Worm (Caenorhabditis elegans) whole organism, L1 larva: ENCODE measurements around the gene W08F4.1.

Experiments
- C16A3.4 ChIP-seq: fragments of 150-350 bp; optimal IDR thresholded peaks from 2 replicates; lab custom pipeline; 2014; ENCODE audit warnings: missing biosample characterization, missing genetic modification characterization
- F16B12.6 ChIP-seq: fragments of 150-350 bp; optimal IDR thresholded peaks from 2 replicates; lab custom pipeline; 2014; ENCODE audit warnings: missing biosample characterization, missing genetic modification characterization
- Y116A8C.19 ChIP-seq: sonication (generic microtip); optimal IDR thresholded peaks from 2 replicates; lab custom pipeline; 2016; ENCODE audit warnings: missing compliant biosample characterization, missing genetic modification characterization, borderline replicate concordance
- aly-2 ChIP-seq: fragments of 150-350 bp; optimal IDR thresholded peaks from 2 replicates; lab custom pipeline; 2014; ENCODE audit warnings: missing biosample characterization, missing genetic modification characterization
- ama-1 ChIP-seq: fragments of 150-350 bp; optimal IDR thresholded peaks from 2 replicates; lab custom pipeline; 2014
- blmp-1 ChIP-seq: fragments of 150-350 bp; optimal IDR thresholded peaks from 2 replicates; lab custom pipeline; 2014; ENCODE audit warnings: missing biosample characterization, missing genetic modification characterization
- ceh-63 ChIP-seq: fragments of 200-800 bp; sonication (Bioruptor generic); optimal IDR thresholded peaks from 2 replicates; lab custom pipeline; 2018; ENCODE audit warnings: mild to moderate bottlenecking, missing genetic modification characterization, missing compliant biosample characterization
- ceh-8 ChIP-seq: fragments of 200-800 bp; sonication (Bioruptor generic); optimal IDR thresholded peaks from 2 replicates; lab custom pipeline; 2018; ENCODE audit warnings: mild to moderate bottlenecking, missing genetic modification characterization, moderate library complexity, missing compliant biosample characterization
- ces-1 ChIP-seq: fragments of 150-350 bp; optimal IDR thresholded peaks from 2 replicates; lab custom pipeline; 2014; ENCODE audit warnings: missing biosample characterization, missing genetic modification reagents, missing genetic modification characterization
- dpl-1 ChIP-seq, 3 experiments: fragments of 150-350 bp in 2 of 3; sonication (generic microtip) in 1 of 3; optimal IDR thresholded peaks; 2 replicates each; lab custom pipeline; 2014 to 2017; ENCODE audit warnings: missing biosample characterization in 3 of 3, missing genetic modification characterization in 3 of 3, missing genetic modification reagents in 3 of 3
- dsc-1 ChIP-seq: sonication (generic microtip); optimal IDR thresholded peaks from 2 replicates; lab custom pipeline; 2016; ENCODE audit warnings: mild to moderate bottlenecking, missing genetic modification characterization, missing compliant biosample characterization
- efl-1 ChIP-seq, 4 experiments: fragments of 150-350 bp; optimal IDR thresholded peaks in 3 of 4; peaks in 1 of 4; 1 replicate in 1 of 4; 2 replicates in 3 of 4; lab custom pipeline; 2014; ENCODE audit warnings: missing biosample characterization in 2 of 4, missing genetic modification characterization in 2 of 4, missing genetic modification reagents in 2 of 4
- egl-13 ChIP-seq: sonication (generic microtip); optimal IDR thresholded peaks from 2 replicates; lab custom pipeline; 2016; ENCODE audit warnings: missing genotype, missing genetic modification reagents, missing genetic modification characterization, missing compliant biosample characterization
- egl-27 ChIP-seq, 2 experiments: fragments of 150-350 bp in 1 of 2; sonication (generic microtip); optimal IDR thresholded peaks; 3 replicates each; lab custom pipeline; 2017 to 2018; ENCODE audit warnings: missing biosample characterization in 2 of 2, missing genetic modification characterization in 2 of 2, missing genetic modification reagents in 2 of 2
- elt-2 ChIP-seq: sonication (generic microtip); optimal IDR thresholded peaks from 2 replicates; lab custom pipeline; 2016; ENCODE audit warnings: missing genetic modification characterization, mild to moderate bottlenecking, inconsistent platforms, missing compliant biosample characterization, missing genetic modification reagents
- fkh-10 ChIP-seq: sonication (generic microtip); optimal IDR thresholded peaks from 2 replicates; lab custom pipeline; 2017; ENCODE audit warnings: missing biosample characterization, missing genetic modification reagents, missing genetic modification characterization
- fos-1 ChIP-seq: fragments of 150-350 bp; optimal IDR thresholded peaks from 2 replicates; lab custom pipeline; 2014; ENCODE audit warnings: missing biosample characterization, missing genetic modification characterization
- hlh-4 ChIP-seq: sonication (generic microtip); optimal IDR thresholded peaks from 2 replicates; lab custom pipeline; 2016; ENCODE audit warnings: mild to moderate bottlenecking, missing genetic modification characterization, missing compliant biosample characterization
- irx-1 ChIP-seq: sonication (generic microtip); optimal IDR thresholded peaks from 2 replicates; lab custom pipeline; 2016; ENCODE audit warnings: missing genetic modification characterization, missing compliant biosample characterization
- isw-1 ChIP-seq: fragments of 200-800 bp; sonication (Bioruptor generic); IDR thresholded peaks from 2 replicates; pipeline ENCODE4 v1.3.6; 2022; ENCODE audit warnings: missing genetic modification characterization, missing compliant biosample characterization
- lin-13 ChIP-seq: fragments of 150-350 bp; optimal IDR thresholded peaks from 2 replicates; lab custom pipeline; 2014; ENCODE audit warnings: missing biosample characterization, missing genetic modification reagents, missing genetic modification characterization
- lin-14 ChIP-seq: fragments of 200-800 bp; sonication (Bioruptor generic); optimal IDR thresholded peaks from 2 replicates; lab custom pipeline; 2018; ENCODE audit warnings: mild to moderate bottlenecking, missing genetic modification characterization, moderate library complexity, missing compliant biosample characterization
- lin-15B ChIP-seq: fragments of 150-350 bp; sonication (generic microtip); optimal IDR thresholded peaks from 3 replicates; lab custom pipeline; 2014; ENCODE audit warnings: missing biosample characterization, missing genetic modification characterization
- lin-35 ChIP-seq, 2 experiments: fragments of 150-350 bp; optimal IDR thresholded peaks; 2 replicates each; lab custom pipeline; 2014; ENCODE audit warnings: missing biosample characterization in 2 of 2, missing genetic modification characterization in 2 of 2, missing genetic modification reagents in 2 of 2
- lin-39 ChIP-seq: fragments of 150-350 bp; optimal IDR thresholded peaks from 2 replicates; lab custom pipeline; 2014; ENCODE audit warnings: missing biosample characterization, missing genetic modification reagents, missing genetic modification characterization
- lsy-2 ChIP-seq, 2 experiments: fragments of 150-350 bp; optimal IDR thresholded peaks; 2 replicates each; lab custom pipeline; 2014; ENCODE audit warnings: missing biosample characterization in 2 of 2, missing genetic modification characterization in 2 of 2
- mdl-1 ChIP-seq, 2 experiments: fragments of 150-350 bp; optimal IDR thresholded peaks; 2 replicates each; lab custom pipeline; 2014 to 2017; ENCODE audit warnings: missing biosample characterization in 2 of 2, missing genetic modification characterization in 2 of 2, inconsistent platforms in 1 of 2
- nhr-11 ChIP-seq: fragments of 150-350 bp; optimal IDR thresholded peaks from 2 replicates; lab custom pipeline; 2014; ENCODE audit warnings: missing biosample characterization, missing genetic modification characterization
- nhr-12 ChIP-seq: sonication (generic microtip); optimal IDR thresholded peaks from 2 replicates; lab custom pipeline; 2017; ENCODE audit warnings: missing biosample characterization, missing genetic modification characterization
- nhr-237 ChIP-seq: fragments of 150-350 bp; optimal IDR thresholded peaks from 2 replicates; lab custom pipeline; 2014; ENCODE audit warnings: missing biosample characterization, missing genetic modification characterization
- nhr-28 ChIP-seq: fragments of 150-350 bp; optimal IDR thresholded peaks from 2 replicates; lab custom pipeline; 2014; ENCODE audit warnings: missing biosample characterization, missing genetic modification characterization
- nhr-71 ChIP-seq: sonication (generic microtip); optimal IDR thresholded peaks from 2 replicates; lab custom pipeline; 2016; ENCODE audit warnings: mild to moderate bottlenecking, missing genetic modification characterization, moderate library complexity, missing compliant biosample characterization
- nhr-84 ChIP-seq: sonication (generic microtip); optimal IDR thresholded peaks from 2 replicates; lab custom pipeline; 2017; ENCODE audit warnings: missing biosample characterization, missing genetic modification characterization
- nhr-85 ChIP-seq: sonication (generic microtip); peaks from one replicate; lab custom pipeline; 2016; ENCODE audit warnings: missing genetic modification characterization, inconsistent platforms, missing compliant biosample characterization
- nhr-90 ChIP-seq: sonication (generic microtip); optimal IDR thresholded peaks from 2 replicates; lab custom pipeline; 2016; ENCODE audit warnings: mild to moderate bottlenecking, missing genetic modification characterization, missing compliant biosample characterization; ENCODE audit not compliant: poor library complexity
- rnt-1 ChIP-seq: sonication (generic microtip); optimal IDR thresholded peaks from 2 replicates; lab custom pipeline; 2016; ENCODE audit warnings: mild to moderate bottlenecking, missing genetic modification characterization, moderate library complexity, missing compliant biosample characterization
- snpc-4 ChIP-seq: fragments of 150-350 bp; optimal IDR thresholded peaks from 2 replicates; lab custom pipeline; 2014; ENCODE audit warnings: missing biosample characterization, missing genetic modification characterization
- tbx-2 ChIP-seq: sonication (generic microtip); optimal IDR thresholded peaks from 2 replicates; lab custom pipeline; 2016; ENCODE audit warnings: missing genetic modification characterization, missing compliant biosample characterization
- tlp-1 ChIP-seq: fragments of 150-350 bp; optimal IDR thresholded peaks from 2 replicates; lab custom pipeline; 2014; ENCODE audit warnings: missing biosample characterization, missing genetic modification characterization
- unc-62 ChIP-seq: fragments of 150-350 bp; optimal IDR thresholded peaks from 2 replicates; lab custom pipeline; 2014; ENCODE audit warnings: missing biosample characterization, missing genetic modification reagents, missing genetic modification characterization
- unc-86 ChIP-seq: sonication (generic microtip); optimal IDR thresholded peaks from 2 replicates; lab custom pipeline; 2016; ENCODE audit warnings: missing genetic modification characterization, missing compliant biosample characterization
- xbp-1 ChIP-seq: sonication (generic microtip); optimal IDR thresholded peaks from 2 replicates; lab custom pipeline; 2016; ENCODE audit warnings: missing genetic modification characterization, missing compliant biosample characterization
- zag-1 ChIP-seq: fragments of 150-350 bp; optimal IDR thresholded peaks from 2 replicates; lab custom pipeline; 2014; ENCODE audit warnings: missing biosample characterization, missing genetic modification characterization
- zip-4 ChIP-seq: fragments of 200-800 bp; sonication (Bioruptor generic); optimal IDR thresholded peaks from 2 replicates; lab custom pipeline; 2018; ENCODE audit warnings: mild to moderate bottlenecking, missing genetic modification characterization, moderate library complexity, missing compliant biosample characterization
- ztf-11 ChIP-seq, 2 experiments: sonication (generic microtip); optimal IDR thresholded peaks; 2 replicates each; lab custom pipeline; 2016 to 2017; ENCODE audit warnings: missing genetic modification characterization in 2 of 2, missing biosample characterization in 1 of 2, missing compliant biosample characterization in 1 of 2

W08F4.1 gene

ce11 chrII:602969-603368 lies 9.6 kb downstream of the W08F4.1 start (continued):
- TF ChIP-seq ceh-8 (GFP tag; lab: Kevin White, UChicago) (no peak), lin-35 (GFP tag; optimal IDR thresholded peaks at IDR 0.05; lab: Kevin White, UChicago) (peak; percentile 48 to 63), nhr-84 (tag; lab: Kevin White, UChicago) (no peak), dpl-1 (GFP tag; optimal IDR thresholded peaks at IDR 0.05; lab: Kevin White, UChicago) (peak; percentile 34 to 57 (median 49)), nhr-71 (tag; lab: Kevin White, UChicago) (peak; percentile 86), lin-14 (peak; percentile 94), nhr-12 (tag; lab: Kevin White, UChicago) (no peak), fos-1 (tag; lab: Kevin White, UChicago) (no peak), snpc-4 (peak; percentile 64), nhr-28 (tag; lab: Kevin White, UChicago) (no peak), irx-1 (tag; lab: Kevin White, UChicago) (peak; percentile 45), lin-13 (GFP tag; lab: Kevin White, UChicago) (peak; percentile 73), ces-1 (no peak), dsc-1 (tag; lab: Kevin White, UChicago) (peak; percentile 21), lin-39 (tag; lab: Kevin White, UChicago) (peak; percentile 88), nhr-11 (peak; percentile 26), nhr-237 (tag; lab: Kevin White, UChicago) (no peak), hlh-4 (tag; lab: Kevin White, UChicago) (no peak), zip-4 (GFP tag; lab: Kevin White, UChicago) (no peak), ztf-11 (tag; optimal IDR thresholded peaks at IDR 0.05; lab: Kevin White, UChicago) (peak in 1 of 2 experiments; percentile 4), rnt-1 (tag; lab: Kevin White, UChicago) (peak; percentile 80), zag-1 (tag; lab: Kevin White, UChicago) (no peak), elt-2 (no peak), Y116A8C.19 (tag; lab: Kevin White, UChicago) (no peak), nhr-85 (tag; lab: Kevin White, UChicago) (peak; percentile 83), xbp-1 (tag; lab: Kevin White, UChicago) (peak; percentile 23), lsy-2 (tag; optimal IDR thresholded peaks at IDR 0.05; lab: Kevin White, UChicago) (peak; percentile 66 to 74), ama-1 (no peak), mdl-1 (tag; optimal IDR thresholded peaks at IDR 0.05; lab: Kevin White, UChicago) (peak in 1 of 2 experiments; percentile 81), C16A3.4 (tag; lab: Kevin White, UChicago) (peak; percentile 42), nhr-90 (tag; lab: Kevin White, UChicago) (no peak), tbx-2 (peak; percentile 66), lin-15B (no peak), aly-2 (tag; lab: Kevin White, UChicago) (no peak), ceh-63 (GFP tag; lab: Kevin White, UChicago) (no peak), tlp-1 (tag; lab: Kevin White, UChicago) (no peak), egl-27 (tag; optimal IDR thresholded peaks at IDR 0.05; lab: Kevin White, UChicago) (no peak), isw-1 (GFP tag; lab: Robert Waterston, UW) (peak; percentile 22), F16B12.6 (tag; lab: Kevin White, UChicago) (no peak), unc-86 (tag; lab: Kevin White, UChicago) (peak; percentile 33), egl-13 (tag; lab: Kevin White, UChicago) (no peak), blmp-1 (peak; percentile 70), unc-62 (GFP tag; lab: Kevin White, UChicago) (no peak), fkh-10 (GFP tag; lab: Kevin White, UChicago) (no peak), efl-1 (optimal IDR thresholded peaks at IDR 0.05; lab: Kevin White, UChicago) (peak; percentile 61 to 68), efl-1 (GFP tag; optimal IDR thresholded peaks at IDR 0.05 in 1 of 2; lab: Kevin White, UChicago) (peak; percentile 53 to 81)
